Worm (Caenorhabditis elegans): ENCODE measurements around the gene M176.10.

DNA sequence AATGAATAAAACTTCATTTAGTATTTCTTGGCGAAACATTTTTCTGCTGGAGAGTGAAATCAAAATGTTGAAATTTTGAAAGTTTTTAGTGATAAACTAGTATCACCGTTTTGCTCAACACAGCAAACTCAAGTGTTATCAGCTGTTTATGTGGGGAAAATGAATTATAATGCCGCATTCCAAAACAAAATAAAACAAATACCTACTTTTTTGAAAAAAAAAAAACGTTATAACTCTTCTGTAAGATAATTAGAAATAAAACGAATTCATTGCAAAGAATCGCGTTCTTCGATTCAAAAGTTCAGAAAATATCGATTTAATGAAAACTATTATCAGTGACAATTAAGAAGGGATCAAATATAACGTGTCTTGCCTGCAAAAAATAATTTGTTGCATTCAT, 28.5 kb downstream of the M176.10 start, which contains the start of gene Y51B9A.9:
- TF ChIP-seq unc-130 (GFP tag; optimal IDR thresholded peaks at IDR 0.05) (no peak), lin-39 (tag; optimal IDR thresholded peaks at IDR 0.05) (no peak)

Measured in whole organism, L4 larva.